Worm (Caenorhabditis elegans): ENCODE measurements around the gene Y45F10D.16.

DNA sequence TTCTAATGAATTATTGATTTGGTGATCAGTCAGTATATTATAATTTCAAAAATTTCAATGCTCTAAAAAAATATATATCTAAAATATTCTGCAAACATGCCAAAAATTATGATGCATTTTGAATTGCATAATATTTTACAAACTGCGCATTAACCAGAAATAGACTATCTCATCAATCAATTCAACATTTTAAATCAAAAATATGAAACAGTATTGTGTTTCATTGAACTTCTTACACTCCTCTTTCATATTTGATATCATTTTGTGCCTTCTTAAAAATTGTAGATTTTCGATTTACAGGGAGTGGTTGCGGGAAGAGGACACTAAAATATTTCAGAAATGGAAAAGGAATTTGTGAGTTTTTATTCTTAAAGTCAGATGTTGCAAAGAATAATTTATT is 49.6 kb upstream of the Y45F10D.16 start, which contains the start of gene ent-4:
- TF ChIP-seq aly-2 (tag; optimal IDR thresholded peaks at IDR 0.05) (no peak), snpc-4 (tag; optimal IDR thresholded peaks at IDR 0.05) (no peak), egl-27 (tag; optimal IDR thresholded peaks at IDR 0.05) (no peak), elt-3 (tag; optimal IDR thresholded peaks at IDR 0.05) (no peak), nhr-76 (tag; optimal IDR thresholded peaks at IDR 0.05) (no peak), tbx-2 (tag; optimal IDR thresholded peaks at IDR 0.05) (no peak), nhr-11 (tag; optimal IDR thresholded peaks at IDR 0.05) (no peak), ztf-11 (tag; optimal IDR thresholded peaks at IDR 0.05) (no peak), ceh-82 (tag; optimal IDR thresholded peaks at IDR 0.05) (no peak), ZK546.5 (tag; optimal IDR thresholded peaks at IDR 0.05) (no peak), elt-1 (tag; optimal IDR thresholded peaks at IDR 0.05) (no peak), fos-1 (tag; optimal IDR thresholded peaks at IDR 0.05) (no peak)

All from whole organism, L3 larva.